Worm (Caenorhabditis elegans) whole organism, L1 larva: Measurements from ENCODE around the gene T01G6.10.

Source experiments
- C16A3.4 ChIP-seq: fragments of 150-350 bp; optimal IDR thresholded peaks from 2 replicates; lab custom pipeline; 2014; ENCODE audit warnings: missing biosample characterization, missing genetic modification characterization
- F16B12.6 ChIP-seq: fragments of 150-350 bp; optimal IDR thresholded peaks from 2 replicates; lab custom pipeline; 2014; ENCODE audit warnings: missing biosample characterization, missing genetic modification characterization
- aha-1 ChIP-seq: fragments of 150-350 bp; optimal IDR thresholded peaks from 2 replicates; lab custom pipeline; 2014; ENCODE audit warnings: missing biosample characterization, missing genetic modification characterization
- alr-1 ChIP-seq: fragments of 200-800 bp; sonication (Bioruptor generic); optimal IDR thresholded peaks from 2 replicates; lab custom pipeline; 2018; ENCODE audit warnings: borderline replicate concordance, mild to moderate bottlenecking, missing genetic modification characterization, missing compliant biosample characterization
- aly-2 ChIP-seq: fragments of 150-350 bp; optimal IDR thresholded peaks from 2 replicates; lab custom pipeline; 2014; ENCODE audit warnings: missing biosample characterization, missing genetic modification characterization
- ama-1 ChIP-seq: fragments of 150-350 bp; optimal IDR thresholded peaks from 2 replicates; lab custom pipeline; 2014
- blmp-1 ChIP-seq: fragments of 150-350 bp; optimal IDR thresholded peaks from 2 replicates; lab custom pipeline; 2014; ENCODE audit warnings: missing biosample characterization, missing genetic modification characterization
- ceh-63 ChIP-seq: fragments of 200-800 bp; sonication (Bioruptor generic); optimal IDR thresholded peaks from 2 replicates; lab custom pipeline; 2018; ENCODE audit warnings: mild to moderate bottlenecking, missing genetic modification characterization, missing compliant biosample characterization
- ceh-8 ChIP-seq: fragments of 200-800 bp; sonication (Bioruptor generic); optimal IDR thresholded peaks from 2 replicates; lab custom pipeline; 2018; ENCODE audit warnings: mild to moderate bottlenecking, missing genetic modification characterization, moderate library complexity, missing compliant biosample characterization
- ceh-90 ChIP-seq: sonication (generic microtip); optimal IDR thresholded peaks from 2 replicates; lab custom pipeline; 2016; ENCODE audit warnings: missing genetic modification characterization, missing compliant biosample characterization
- dpl-1 ChIP-seq, 3 experiments: fragments of 150-350 bp in 2 of 3; sonication (generic microtip) in 1 of 3; optimal IDR thresholded peaks; 2 replicates each; lab custom pipeline; 2014 to 2017; ENCODE audit warnings: missing biosample characterization in 3 of 3, missing genetic modification characterization in 3 of 3, missing genetic modification reagents in 3 of 3
- dsc-1 ChIP-seq: sonication (generic microtip); optimal IDR thresholded peaks from 2 replicates; lab custom pipeline; 2016; ENCODE audit warnings: mild to moderate bottlenecking, missing genetic modification characterization, missing compliant biosample characterization
- efl-1 ChIP-seq, 4 experiments: fragments of 150-350 bp; optimal IDR thresholded peaks in 3 of 4; peaks in 1 of 4; 1 replicate in 1 of 4; 2 replicates in 3 of 4; lab custom pipeline; 2014; ENCODE audit warnings: missing biosample characterization in 2 of 4, missing genetic modification characterization in 2 of 4, missing genetic modification reagents in 2 of 4
- efl-3 ChIP-seq: fragments of 200-800 bp; sonication (Bioruptor generic); optimal IDR thresholded peaks from 2 replicates; lab custom pipeline; 2018; ENCODE audit warnings: mild to moderate bottlenecking, missing genetic modification characterization, missing compliant biosample characterization
- egl-27 ChIP-seq, 2 experiments: fragments of 150-350 bp in 1 of 2; sonication (generic microtip); optimal IDR thresholded peaks; 3 replicates each; lab custom pipeline; 2017 to 2018; ENCODE audit warnings: missing biosample characterization in 2 of 2, missing genetic modification characterization in 2 of 2, missing genetic modification reagents in 2 of 2
- elt-3 ChIP-seq, 6 experiments: fragments of 150-350 bp in 1 of 6; sonication (generic microtip); optimal IDR thresholded peaks; 2 replicates each; lab custom pipeline; 2017 to 2018; ENCODE audit warnings: missing biosample characterization in 6 of 6, missing genetic modification characterization in 6 of 6, inconsistent platforms in 1 of 6
- fkh-10 ChIP-seq: sonication (generic microtip); optimal IDR thresholded peaks from 2 replicates; lab custom pipeline; 2017; ENCODE audit warnings: missing biosample characterization, missing genetic modification reagents, missing genetic modification characterization
- fkh-4 ChIP-seq: sonication (generic microtip); optimal IDR thresholded peaks from 2 replicates; lab custom pipeline; 2016; ENCODE audit warnings: missing compliant biosample characterization, missing genetic modification characterization, borderline replicate concordance
- fkh-8 ChIP-seq: sonication (generic microtip); optimal IDR thresholded peaks from 2 replicates; lab custom pipeline; 2016; ENCODE audit warnings: mild to moderate bottlenecking, missing genetic modification characterization, missing compliant biosample characterization
- fos-1 ChIP-seq: fragments of 150-350 bp; optimal IDR thresholded peaks from 2 replicates; lab custom pipeline; 2014; ENCODE audit warnings: missing biosample characterization, missing genetic modification characterization
- hlh-17 ChIP-seq: fragments of 200-800 bp; sonication (Bioruptor generic); optimal IDR thresholded peaks from 2 replicates; lab custom pipeline; 2018; ENCODE audit warnings: missing genetic modification characterization, mild to moderate bottlenecking, missing compliant biosample characterization, moderate library complexity, borderline replicate concordance
- hlh-4 ChIP-seq: sonication (generic microtip); optimal IDR thresholded peaks from 2 replicates; lab custom pipeline; 2016; ENCODE audit warnings: mild to moderate bottlenecking, missing genetic modification characterization, missing compliant biosample characterization
- hpl-2 ChIP-seq: fragments of 150-350 bp; optimal IDR thresholded peaks from 2 replicates; lab custom pipeline; 2014; ENCODE audit warnings: missing biosample characterization, missing genetic modification reagents, missing genetic modification characterization
- jun-1 ChIP-seq: fragments of 150-350 bp; optimal IDR thresholded peaks from 2 replicates; lab custom pipeline; 2014; ENCODE audit warnings: missing biosample characterization, missing genetic modification reagents, missing genetic modification characterization
- lin-13 ChIP-seq: fragments of 150-350 bp; optimal IDR thresholded peaks from 2 replicates; lab custom pipeline; 2014; ENCODE audit warnings: missing biosample characterization, missing genetic modification reagents, missing genetic modification characterization
- lin-35 ChIP-seq, 2 experiments: fragments of 150-350 bp; optimal IDR thresholded peaks; 2 replicates each; lab custom pipeline; 2014; ENCODE audit warnings: missing biosample characterization in 2 of 2, missing genetic modification characterization in 2 of 2, missing genetic modification reagents in 2 of 2
- lir-3 ChIP-seq: sonication (generic microtip); optimal IDR thresholded peaks from 2 replicates; lab custom pipeline; 2016; ENCODE audit warnings: mild to moderate bottlenecking, missing genetic modification characterization, moderate library complexity, missing compliant biosample characterization; ENCODE audit not compliant: poor library complexity
- lsy-2 ChIP-seq, 2 experiments: fragments of 150-350 bp; optimal IDR thresholded peaks; 2 replicates each; lab custom pipeline; 2014; ENCODE audit warnings: missing biosample characterization in 2 of 2, missing genetic modification characterization in 2 of 2
- mab-9 ChIP-seq: fragments of 200-800 bp; sonication (Bioruptor generic); IDR thresholded peaks from 2 replicates; pipeline ENCODE4 v1.3.6; 2022; ENCODE audit warnings: missing genetic modification reagents, missing genetic modification characterization, missing compliant biosample characterization
- mdl-1 ChIP-seq, 2 experiments: fragments of 150-350 bp; optimal IDR thresholded peaks; 2 replicates each; lab custom pipeline; 2014 to 2017; ENCODE audit warnings: missing biosample characterization in 2 of 2, missing genetic modification characterization in 2 of 2, inconsistent platforms in 1 of 2
- mep-1 ChIP-seq: fragments of 150-350 bp; optimal IDR thresholded peaks from 2 replicates; lab custom pipeline; 2014; ENCODE audit warnings: missing biosample characterization, missing genetic modification characterization
- nhr-19 ChIP-seq: fragments of 200-800 bp; sonication (Bioruptor generic); conservative IDR thresholded peaks from 2 replicates; pipeline ENCODE4 v1.3.6; 2022; ENCODE audit warnings: missing genetic modification characterization, missing compliant biosample characterization
- nhr-20 ChIP-seq: sonication (generic microtip); optimal IDR thresholded peaks from 2 replicates; lab custom pipeline; 2016; ENCODE audit warnings: mild to moderate bottlenecking, missing genetic modification characterization, missing compliant biosample characterization
- nhr-237 ChIP-seq: fragments of 150-350 bp; optimal IDR thresholded peaks from 2 replicates; lab custom pipeline; 2014; ENCODE audit warnings: missing biosample characterization, missing genetic modification characterization
- nhr-28 ChIP-seq: fragments of 150-350 bp; optimal IDR thresholded peaks from 2 replicates; lab custom pipeline; 2014; ENCODE audit warnings: missing biosample characterization, missing genetic modification characterization
- nhr-47 ChIP-seq: sonication (generic microtip); optimal IDR thresholded peaks from 2 replicates; lab custom pipeline; 2016; ENCODE audit warnings: mild to moderate bottlenecking, missing genetic modification characterization, moderate library complexity, missing compliant biosample characterization
- nhr-76 ChIP-seq: sonication (generic microtip); optimal IDR thresholded peaks from 2 replicates; lab custom pipeline; 2017; ENCODE audit warnings: missing biosample characterization, missing genetic modification characterization
- nhr-77 ChIP-seq: fragments of 150-350 bp; optimal IDR thresholded peaks from 2 replicates; lab custom pipeline; 2014; ENCODE audit warnings: missing biosample characterization, missing genetic modification characterization
- nhr-84 ChIP-seq: sonication (generic microtip); optimal IDR thresholded peaks from 2 replicates; lab custom pipeline; 2017; ENCODE audit warnings: missing biosample characterization, missing genetic modification characterization
- nhr-85 ChIP-seq: sonication (generic microtip); peaks from one replicate; lab custom pipeline; 2016; ENCODE audit warnings: missing genetic modification characterization, inconsistent platforms, missing compliant biosample characterization
- nhr-90 ChIP-seq: sonication (generic microtip); optimal IDR thresholded peaks from 2 replicates; lab custom pipeline; 2016; ENCODE audit warnings: mild to moderate bottlenecking, missing genetic modification characterization, missing compliant biosample characterization; ENCODE audit not compliant: poor library complexity
- pag-3 ChIP-seq: sonication (generic microtip); optimal IDR thresholded peaks from 2 replicates; lab custom pipeline; 2017; ENCODE audit warnings: missing genetic modification characterization, mild to moderate bottlenecking, missing compliant biosample characterization, antibody characterized with exemption, borderline replicate concordance; ENCODE audit not compliant: insufficient read depth
- pax-3 ChIP-seq: fragments of 200-800 bp; sonication (Bioruptor generic); optimal IDR thresholded peaks from 2 replicates; lab custom pipeline; 2018; ENCODE audit warnings: mild to moderate bottlenecking, missing genetic modification characterization, moderate library complexity, missing compliant biosample characterization
- sup-37 ChIP-seq: fragments of 200-800 bp; sonication (Bioruptor generic); optimal IDR thresholded peaks from 2 replicates; lab custom pipeline; 2018; ENCODE audit warnings: mild to moderate bottlenecking, missing genetic modification characterization, missing compliant biosample characterization
- swsn-7 ChIP-seq: sonication (generic microtip); optimal IDR thresholded peaks from 2 replicates; lab custom pipeline; 2016; ENCODE audit warnings: missing genetic modification characterization, missing compliant biosample characterization
- unc-130 ChIP-seq: fragments of 150-350 bp; optimal IDR thresholded peaks from 2 replicates; lab custom pipeline; 2017; ENCODE audit warnings: missing biosample characterization, missing genetic modification characterization, inconsistent platforms
- unc-30 ChIP-seq: sonication (generic microtip); optimal IDR thresholded peaks from 2 replicates; lab custom pipeline; 2017; ENCODE audit warnings: missing biosample characterization, missing genetic modification characterization
- unc-62 ChIP-seq: fragments of 150-350 bp; optimal IDR thresholded peaks from 2 replicates; lab custom pipeline; 2014; ENCODE audit warnings: missing biosample characterization, missing genetic modification reagents, missing genetic modification characterization
- unc-86 ChIP-seq: sonication (generic microtip); optimal IDR thresholded peaks from 2 replicates; lab custom pipeline; 2016; ENCODE audit warnings: missing genetic modification characterization, missing compliant biosample characterization
- xbp-1 ChIP-seq: sonication (generic microtip); optimal IDR thresholded peaks from 2 replicates; lab custom pipeline; 2016; ENCODE audit warnings: missing genetic modification characterization, missing compliant biosample characterization
- zip-4 ChIP-seq: fragments of 200-800 bp; sonication (Bioruptor generic); optimal IDR thresholded peaks from 2 replicates; lab custom pipeline; 2018; ENCODE audit warnings: mild to moderate bottlenecking, missing genetic modification characterization, moderate library complexity, missing compliant biosample characterization
- ztf-11 ChIP-seq, 2 experiments: sonication (generic microtip); optimal IDR thresholded peaks; 2 replicates each; lab custom pipeline; 2016 to 2017; ENCODE audit warnings: missing genetic modification characterization in 2 of 2, missing biosample characterization in 1 of 2, missing compliant biosample characterization in 1 of 2
- ztf-4 ChIP-seq: fragments of 150-350 bp; optimal IDR thresholded peaks from 2 replicates; lab custom pipeline; 2014; ENCODE audit warnings: missing biosample characterization, missing genetic modification characterization

Gene T01G6.10

ce11 chrV:494284-494683 lies 8.7 kb downstream of the T01G6.10 start, which contains the start of gene nhr-131:
nhr-131 (plus strand) TSS chrV:494370.
- TF ChIP-seq mep-1 (tag; lab: Kevin White, UChicago): no peak
- TF ChIP-seq nhr-20 (tag; lab: Kevin White, UChicago): peak; percentile 58
- TF ChIP-seq ceh-63: no peak
- TF ChIP-seq egl-27 (tag; optimal IDR thresholded peaks at IDR 0.05; lab: Kevin White, UChicago): no peak
- TF ChIP-seq hlh-4 (tag; lab: Kevin White, UChicago): no peak
- no peak for TF ChIP-seq pax-3
- no peak for TF ChIP-seq nhr-76 (tag; lab: Kevin White, UChicago)
- no peak for TF ChIP-seq xbp-1 (tag; lab: Kevin White, UChicago)
- TF ChIP-seq elt-3 (tag; optimal IDR thresholded peaks at IDR 0.05; lab: Kevin White, UChicago): peak in 2 of 6 experiments; percentile 27 to 55
- TF ChIP-seq efl-3: no peak
- TF ChIP-seq lin-35 (GFP tag; optimal IDR thresholded peaks at IDR 0.05; lab: Kevin White, UChicago): peak in 1 of 2 experiments; percentile 60
- no peak for TF ChIP-seq F16B12.6
- TF ChIP-seq unc-62 (GFP tag; lab: Kevin White, UChicago): no peak
- TF ChIP-seq C16A3.4: no peak
- TF ChIP-seq dsc-1 (tag; lab: Kevin White, UChicago): no peak
- no peak for TF ChIP-seq hlh-17 (GFP tag; lab: Kevin White, UChicago)
- no peak for TF ChIP-seq nhr-28 (tag; lab: Kevin White, UChicago)
- TF ChIP-seq sup-37 (GFP tag; lab: Kevin White, UChicago): no peak
- TF ChIP-seq nhr-85: peak; percentile 18
- TF ChIP-seq lin-13 (GFP tag; lab: Kevin White, UChicago): no peak
- no peak for TF ChIP-seq nhr-84 (tag; lab: Kevin White, UChicago)
- TF ChIP-seq alr-1: no peak
- no peak for TF ChIP-seq nhr-237 (tag; lab: Kevin White, UChicago)
- no peak for TF ChIP-seq fkh-8 (tag; lab: Kevin White, UChicago)
- no peak for TF ChIP-seq hpl-2
- peak; percentile 51 for TF ChIP-seq blmp-1 (tag; lab: Kevin White, UChicago)
- no peak for TF ChIP-seq ama-1 (lab: Kevin White, UChicago)
- TF ChIP-seq aha-1 (tag; lab: Kevin White, UChicago): no peak
- TF ChIP-seq lsy-2 (tag; optimal IDR thresholded peaks at IDR 0.05; lab: Kevin White, UChicago): no peak
- no peak for TF ChIP-seq unc-130 (tag; lab: Kevin White, UChicago)
- TF ChIP-seq swsn-7 (tag; lab: Kevin White, UChicago): no peak
- no peak for TF ChIP-seq fkh-10 (GFP tag; lab: Kevin White, UChicago)
- peak; percentile 5 for TF ChIP-seq nhr-77
- TF ChIP-seq lir-3 (tag; lab: Kevin White, UChicago): no peak
- TF ChIP-seq jun-1 (tag; lab: Kevin White, UChicago): no peak
- no peak for TF ChIP-seq nhr-47 (tag; lab: Kevin White, UChicago)
- TF ChIP-seq fos-1 (tag; lab: Kevin White, UChicago): no peak
- no peak for TF ChIP-seq unc-86 (tag; lab: Kevin White, UChicago)
- TF ChIP-seq pag-3: no peak
- TF ChIP-seq nhr-19 (GFP tag; lab: Robert Waterston, UW): no peak
- no peak for TF ChIP-seq aly-2
- TF ChIP-seq zip-4: no peak
- peak in 1 of 2 experiments; percentile 30 for TF ChIP-seq mdl-1 (tag; optimal IDR thresholded peaks at IDR 0.05; lab: Kevin White, UChicago)
- TF ChIP-seq efl-1 (optimal IDR thresholded peaks at IDR 0.05; lab: Kevin White, UChicago): no peak
- TF ChIP-seq efl-1 (GFP tag; optimal IDR thresholded peaks at IDR 0.05 in 1 of 2; lab: Kevin White, UChicago): peak in 1 of 2 experiments; percentile 61
- TF ChIP-seq mab-9 (GFP tag; lab: Robert Waterston, UW): no peak
- TF ChIP-seq ztf-11 (tag; optimal IDR thresholded peaks at IDR 0.05; lab: Kevin White, UChicago): no peak
- no peak for TF ChIP-seq unc-30 (tag; lab: Kevin White, UChicago)
- TF ChIP-seq dpl-1 (GFP tag; optimal IDR thresholded peaks at IDR 0.05; lab: Kevin White, UChicago): no peak
- no peak for TF ChIP-seq ceh-8 (GFP tag; lab: Kevin White, UChicago)
- TF ChIP-seq fkh-4 (tag; lab: Kevin White, UChicago): no peak
- peak; percentile 45 for TF ChIP-seq nhr-90 (tag; lab: Kevin White, UChicago)
- no peak for TF ChIP-seq ztf-4 (tag; lab: Kevin White, UChicago)
- no peak for TF ChIP-seq ceh-90 (tag; lab: Kevin White, UChicago)
